Fruit fly (Drosophila melanogaster) whole organism, prepupa: ENCODE results near the gene TwdlW.

Source experiments
- CG15336 ChIP-seq: fragments of 200-800 bp; sonication (Bioruptor generic); IDR thresholded peaks from 2 replicates; pipeline ENCODE4 v1.3.6; 2022; ENCODE audit warnings: missing biosample characterization, missing genetic modification characterization
- CG16779 ChIP-seq: fragments of 200-800 bp; sonication (Bioruptor generic); optimal IDR thresholded peaks from 3 replicates; lab custom pipeline; 2017; ENCODE audit warnings: missing biosample characterization, mild to moderate bottlenecking, missing genetic modification characterization
- CG6276 ChIP-seq: fragments of 200-800 bp; sonication (Bioruptor generic); optimal IDR thresholded peaks from 2 replicates; lab custom pipeline; 2017; ENCODE audit warnings: missing biosample characterization, mild to moderate bottlenecking, missing genetic modification characterization
- CG6808 ChIP-seq: fragments of 200-800 bp; sonication (Bioruptor generic); optimal IDR thresholded peaks from 3 replicates; lab custom pipeline; 2017; ENCODE audit warnings: missing biosample characterization, missing genetic modification characterization, mild to moderate bottlenecking, moderate library complexity, missing genetic modification reagents
- Eip78C ChIP-seq: fragments of 200-800 bp; sonication (Bioruptor generic); peaks from one replicate; lab custom pipeline; 2016; ENCODE audit warnings: missing biosample characterization, missing genetic modification characterization
- Ets96B ChIP-seq: fragments of 200-800 bp; optimal IDR thresholded peaks from 2 replicates; lab custom pipeline; 2019; ENCODE audit warnings: missing biosample characterization, mild to moderate bottlenecking, missing genetic modification characterization, moderate library complexity
- Hr39 ChIP-seq: fragments of 200-800 bp; sonication (Bioruptor generic); optimal IDR thresholded peaks from 2 replicates; lab custom pipeline; 2016; ENCODE audit warnings: missing biosample characterization, missing genetic modification characterization
- Lpt ChIP-seq: fragments of 200-800 bp; sonication (Bioruptor generic); optimal IDR thresholded peaks from 3 replicates; lab custom pipeline; 2016; ENCODE audit warnings: missing biosample characterization, missing genetic modification characterization
- Sox14 ChIP-seq: fragments of 200-800 bp; sonication (Bioruptor generic); optimal IDR thresholded peaks from 3 replicates; lab custom pipeline; 2016; ENCODE audit warnings: missing biosample characterization, missing genetic modification characterization
- Sox15 ChIP-seq: fragments of 200-800 bp; sonication (Bioruptor generic); optimal IDR thresholded peaks from 3 replicates; lab custom pipeline; 2016; ENCODE audit warnings: missing biosample characterization, missing genetic modification characterization
- eg ChIP-seq: fragments of 200-800 bp; sonication (Bioruptor generic); IDR thresholded peaks from 3 replicates; pipeline ENCODE4 v1.3.6; 2022; ENCODE audit warnings: missing biosample characterization, missing genetic modification characterization
- fkh ChIP-seq: fragments of 200-800 bp; sonication (Bioruptor generic); optimal IDR thresholded peaks from 3 replicates; lab custom pipeline; 2017; ENCODE audit warnings: missing biosample characterization, mild to moderate bottlenecking, missing genetic modification characterization, moderate library complexity

dm6 chr3R:17116231-17116630 is 26.0 kb downstream of the TwdlW start:
- TF ChIP-seq fkh (GFP tag; lab: Kevin White, UChicago) (no peak), Ets96B (tag; lab: Kevin White, UChicago) (no peak), Hr39 (GFP tag; lab: Kevin White, UChicago) (no peak), Eip78C (peak; percentile 55), CG16779 (no peak), Sox15 (no peak), CG6276 (GFP tag; lab: Kevin White, UChicago) (no peak), eg (GFP tag; lab: Robert Waterston, UW) (no peak), Sox14 (GFP tag; lab: Kevin White, UChicago) (no peak), Lpt (no peak), CG6808 (GFP tag; lab: Kevin White, UChicago) (no peak), CG15336 (GFP tag; lab: Robert Waterston, UW) (no peak)
